Worm (Caenorhabditis elegans): ENCODE results near the gene F58F12.2.
A peak's percentile ranks its signal among the peaks of the same experiment; 100 is the strongest.

F58F12.2 gene

DNA sequence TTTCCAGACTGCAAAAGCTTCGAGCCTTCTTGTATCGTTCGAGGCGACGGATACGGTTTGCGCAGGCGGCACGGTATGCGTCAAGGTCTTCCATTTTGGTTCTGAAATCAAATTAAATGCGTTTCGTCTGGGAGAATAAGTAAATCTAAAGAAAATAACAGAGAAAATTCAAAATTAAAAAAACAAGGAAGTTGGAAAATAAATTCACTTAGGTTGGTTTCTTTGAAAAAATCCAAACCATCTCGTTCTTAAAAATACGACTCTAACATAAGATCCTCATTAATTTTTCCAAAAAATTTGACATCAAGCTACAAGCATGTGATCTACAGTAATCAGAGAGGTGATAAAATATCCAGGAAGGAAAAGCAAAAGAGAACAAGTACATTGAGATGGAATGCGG, 22.3 kb upstream of the F58F12.2 start, which contains the start of gene T25D10.4:
Gene T25D10.4, minus strand, starts transcription at position 101 of the 400 bp plus-strand sequence.
- TF ChIP-seq fax-1 (tag; optimal IDR thresholded peaks at IDR 0.05) (no peak), pha-2 (tag; optimal IDR thresholded peaks at IDR 0.05) (no peak), pax-1 (tag; optimal IDR thresholded peaks at IDR 0.05) (no peak), sox-4 (tag; optimal IDR thresholded peaks at IDR 0.05) (no peak), tbx-2 (tag; optimal IDR thresholded peaks at IDR 0.05) (no peak), pros-1 (tag; optimal IDR thresholded peaks at IDR 0.05) (no peak), hlh-15 (tag; optimal IDR thresholded peaks at IDR 0.05) (no peak), C38D4.7 (GFP tag; optimal IDR thresholded peaks at IDR 0.05) (no peak), elt-4 (tag; optimal IDR thresholded peaks at IDR 0.05) (no peak), lin-11 (tag; optimal IDR thresholded peaks at IDR 0.05) (no peak), gmeb-2 (tag; optimal IDR thresholded peaks at IDR 0.05) (no peak), npax-4 (tag; optimal IDR thresholded peaks at IDR 0.05) (no peak), elt-2 (tag; optimal IDR thresholded peaks at IDR 0.05) (no peak)

DNA sequence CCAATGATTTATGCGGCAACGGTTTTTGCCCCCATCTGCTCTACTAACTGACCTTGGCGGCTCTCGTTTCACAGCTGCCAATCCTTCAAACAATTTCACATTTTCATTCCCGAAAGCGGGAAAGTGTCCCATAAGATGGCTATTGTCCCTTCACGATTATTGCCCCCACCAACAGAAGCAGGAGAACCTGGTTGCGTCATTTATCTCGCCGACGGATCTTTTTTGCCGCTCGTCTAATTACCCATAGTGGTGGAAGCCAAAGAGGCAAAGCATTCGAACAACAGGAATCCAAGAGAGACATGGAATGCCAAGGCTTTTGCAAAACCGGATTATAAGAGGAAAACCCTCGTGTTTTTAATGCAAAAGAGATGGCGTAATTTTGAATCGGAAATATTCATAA, 21.3 kb upstream of the F58F12.2 start:
- peak; percentile 35 for TF ChIP-seq rnt-1 (tag; optimal IDR thresholded peaks at IDR 0.05)
- peak; percentile 60 for TF ChIP-seq ceh-31 (tag; optimal IDR thresholded peaks at IDR 0.05)
- TF ChIP-seq elt-2 (tag; optimal IDR thresholded peaks at IDR 0.05): no peak

DNA sequence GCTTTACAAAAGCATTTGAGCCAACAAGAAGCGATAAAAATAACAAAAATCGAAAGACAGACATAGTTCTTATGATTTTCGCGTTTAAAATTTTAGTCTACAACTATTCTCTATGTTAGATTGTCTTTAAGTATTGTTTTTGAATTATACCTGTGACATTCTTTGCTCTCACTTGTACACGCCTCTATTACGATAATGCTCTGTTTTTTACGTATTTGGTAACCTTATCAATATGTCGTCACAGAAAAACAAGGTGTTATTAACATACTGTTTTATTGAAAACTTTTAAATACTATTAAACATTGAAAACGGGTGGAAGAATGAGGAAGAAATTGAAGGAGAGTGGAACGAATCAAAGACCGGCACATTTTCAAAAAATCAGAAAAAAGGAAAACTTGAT, 19.4 kb upstream of the F58F12.2 start, which contains the start of gene spp-11:
Gene spp-11, minus strand, starts transcription at position 101 of the 400 bp plus-strand sequence.
- TF ChIP-seq ceh-2 (tag; optimal IDR thresholded peaks at IDR 0.05) (no peak), ceh-18 (tag; optimal IDR thresholded peaks at IDR 0.05) (no peak), eyg-1 (tag; optimal IDR thresholded peaks at IDR 0.05) (no peak), pha-4 (tag; optimal IDR thresholded peaks at IDR 0.05) (no peak), fkh-6 (tag; optimal IDR thresholded peaks at IDR 0.05) (no peak), rnt-1 (tag; optimal IDR thresholded peaks at IDR 0.05) (no peak), elt-4 (tag; optimal IDR thresholded peaks at IDR 0.05) (no peak), unc-3 (GFP tag; conservative IDR thresholded peaks at IDR 0.05) (no peak), unc-3 (tag; optimal IDR thresholded peaks at IDR 0.05) (no peak), K02D7.2 (tag; optimal IDR thresholded peaks at IDR 0.05) (no peak), mec-3 (tag; optimal IDR thresholded peaks at IDR 0.05; ENCODE audit: borderline replicate concordance) (no peak), ceh-24 (tag; optimal IDR thresholded peaks at IDR 0.05) (no peak), odd-2 (tag; optimal IDR thresholded peaks at IDR 0.05) (no peak), unc-55 (GFP tag; optimal IDR thresholded peaks at IDR 0.05) (no peak), nfya-1 (tag; optimal IDR thresholded peaks at IDR 0.05) (no peak), fkh-10 (GFP tag; optimal IDR thresholded peaks at IDR 0.05) (no peak), hlh-6 (tag; optimal IDR thresholded peaks at IDR 0.05) (no peak), lim-6 (tag; optimal IDR thresholded peaks at IDR 0.05) (no peak), ceh-48 (tag; optimal IDR thresholded peaks at IDR 0.05) (no peak)

- no peak for TF ChIP-seq F13H6.1 (tag; optimal IDR thresholded peaks at IDR 0.05)
- no peak for TF ChIP-seq syd-9 (tag; optimal IDR thresholded peaks at IDR 0.05)
- no peak for TF ChIP-seq ceh-19 (GFP tag; optimal IDR thresholded peaks at IDR 0.05)
Measured at ce11 chrII:6403233-6403632, 15.4 kb upstream of the F58F12.2 start, which contains the start of gene T25D10.1. Gene T25D10.1 (plus strand): TSS chrII:6403401.

ce11 chrII:6401649-6402048, 13.8 kb upstream of the F58F12.2 start, which contains the start of gene btb-2:
Gene btb-2 (plus strand): TSS chrII:6401949.
- no peak for TF ChIP-seq ceh-24 (tag; optimal IDR thresholded peaks at IDR 0.05)
- TF ChIP-seq gmeb-2 (tag; optimal IDR thresholded peaks at IDR 0.05): no peak
- no peak for TF ChIP-seq ceh-9 (tag; optimal IDR thresholded peaks at IDR 0.05)
- TF ChIP-seq sdc-2 (tag; optimal IDR thresholded peaks at IDR 0.05): no peak
- no peak for TF ChIP-seq pha-4 (tag; optimal IDR thresholded peaks at IDR 0.05)
- TF ChIP-seq unc-86 (tag; optimal IDR thresholded peaks at IDR 0.05): no peak
- TF ChIP-seq hlh-30 (tag; optimal IDR thresholded peaks at IDR 0.05; ENCODE audit: insufficient read depth): no peak
- no peak for TF ChIP-seq hlh-15 (tag; optimal IDR thresholded peaks at IDR 0.05)
- TF ChIP-seq elt-4 (tag; optimal IDR thresholded peaks at IDR 0.05): no peak

Data from whole organism, late embryonic.